Fruit fly (Drosophila melanogaster) whole organism, larva: ENCODE data around the gene IA-2.

Experiments used
- noc ChIP-seq: fragments of 200-800 bp; sonication (Bioruptor generic); optimal IDR thresholded peaks from 3 replicates; lab custom pipeline; 2019; ENCODE audit warnings: missing biosample characterization, mild to moderate bottlenecking, missing genetic modification characterization, moderate library complexity

Gene IA-2

dm6 chr2L:1068517-1069107 lies 20.8 kb upstream of the IA-2 start:
- no peak for TF ChIP-seq noc

dm6 chr2L:1068004-1068403 lies 20.2 kb upstream of the IA-2 start:
- no peak for TF ChIP-seq noc

- no peak for TF ChIP-seq noc
Observed at dm6 chr2L:1066330-1066729, 18.5 kb upstream of the IA-2 start.

dm6 chr2L:1065038-1065437 lies 17.2 kb upstream of the IA-2 start:
- TF ChIP-seq noc = no peak

- TF ChIP-seq noc = no peak
Observed at dm6 chr2L:1064544-1064943, 16.7 kb upstream of the IA-2 start.

dm6 chr2L:1063695-1064094 lies 15.8 kb upstream of the IA-2 start:
- no peak for TF ChIP-seq noc

- no peak for TF ChIP-seq noc
Observed at dm6 chr2L:1062473-1063363, 14.9 kb upstream of the IA-2 start.

- TF ChIP-seq noc = no peak
Observed at dm6 chr2L:1057513-1057912, 9.7 kb upstream of the IA-2 start.

dm6 chr2L:1056631-1057030 lies 8.8 kb upstream of the IA-2 start:
- TF ChIP-seq noc = no peak

dm6 chr2L:1049361-1049760 lies 1.5 kb upstream of the IA-2 start:
- no peak for TF ChIP-seq noc

dm6 chr2L:1048846-1049245 lies 993 bp upstream of the IA-2 start:
- TF ChIP-seq noc = no peak

- no peak for TF ChIP-seq noc
Observed at dm6 chr2L:1048427-1048826, 574 bp upstream of the IA-2 start.

dm6 chr2L:1047245-1047644 lies 608 bp downstream of the IA-2 start:
- TF ChIP-seq noc = no peak

- TF ChIP-seq noc = peak; percentile 14
Observed at dm6 chr2L:1043195-1043990, 4.5 kb downstream of the IA-2 start.

dm6 chr2L:1036811-1037296 lies 11.0 kb downstream of the IA-2 start, which contains the start of gene gNacalpha:
Gene gNacalpha, plus strand, starts transcription at chr2L:1037246.
- TF ChIP-seq noc = no peak

- no peak for TF ChIP-seq noc
Observed at dm6 chr2L:1026797-1027196, 21.1 kb downstream of the IA-2 start, which contains the start of gene CG4375. Gene CG4375, minus strand, starts transcription at chr2L:1026897.

- TF ChIP-seq noc = no peak
Observed at dm6 chr2L:1008923-1009322, 38.9 kb downstream of the IA-2 start.
